Worm (Caenorhabditis elegans) whole organism, young adult: ENCODE measurements around the gene C18D11.9.

Experiments
- B0019.2 ChIP-seq: fragments of 200-800 bp; sonication (Bioruptor generic); conservative IDR thresholded peaks from 2 replicates; pipeline ENCODE4 v1.3.6; 2022; ENCODE audit warnings: missing genetic modification reagents, missing genetic modification characterization, missing compliant biosample characterization
- C17E4.6 ChIP-seq: fragments of 200-800 bp; sonication (Bioruptor generic); IDR thresholded peaks from 2 replicates; pipeline ENCODE4 v1.3.6; 2022; ENCODE audit warnings: missing genetic modification reagents, missing genetic modification characterization, missing compliant biosample characterization
- F22D6.2 ChIP-seq: sonication (generic microtip); optimal IDR thresholded peaks from 2 replicates; lab custom pipeline; 2016; ENCODE audit warnings: mild to moderate bottlenecking, missing genetic modification characterization, missing compliant biosample characterization
- F55B11.4 ChIP-seq: sonication (generic microtip); optimal IDR thresholded peaks from 2 replicates; lab custom pipeline; 2016; ENCODE audit warnings: missing compliant biosample characterization, missing genetic modification characterization, borderline replicate concordance; ENCODE audit not compliant: insufficient read depth
- Y67H2A.10 ChIP-seq: fragments of 200-800 bp; sonication (Bioruptor generic); conservative IDR thresholded peaks from 2 replicates; pipeline ENCODE4 v1.3.6; 2022; ENCODE audit warnings: missing genetic modification reagents, missing genetic modification characterization, missing compliant biosample characterization
- akir-1 ChIP-seq: fragments of 200-800 bp; sonication (Bioruptor generic); optimal IDR thresholded peaks from 2 replicates; lab custom pipeline; 2018; ENCODE audit warnings: mild to moderate bottlenecking, missing genetic modification characterization, moderate library complexity, missing compliant biosample characterization
- attf-5 ChIP-seq: fragments of 200-800 bp; sonication (Bioruptor generic); optimal IDR thresholded peaks from 2 replicates; lab custom pipeline; 2018; ENCODE audit warnings: mild to moderate bottlenecking, missing genetic modification characterization, missing compliant biosample characterization
- bed-2 ChIP-seq: fragments of 200-800 bp; sonication (Bioruptor generic); IDR thresholded peaks from 2 replicates; pipeline ENCODE4 v1.3.6; 2022; ENCODE audit warnings: missing genetic modification reagents, missing genetic modification characterization, missing compliant biosample characterization
- cebp-1 ChIP-seq, 2 experiments: fragments of 200-800 bp in 1 of 2; sonication (Bioruptor generic) in 1 of 2; sonication (generic microtip) in 1 of 2; IDR thresholded peaks in 1 of 2; optimal IDR thresholded peaks in 1 of 2; 2 replicates each; pipeline versions ENCODE4 v1.3.6 to Lab custom; 2017 to 2022; ENCODE audit warnings: missing compliant biosample characterization in 2 of 2, missing genetic modification characterization in 2 of 2, mild to moderate bottlenecking in 1 of 2, missing genetic modification reagents in 1 of 2, moderate library complexity in 1 of 2
- ceh-100 ChIP-seq: fragments of 200-800 bp; sonication (Bioruptor generic); IDR thresholded peaks from 2 replicates; pipeline ENCODE4 v1.3.6; 2022; ENCODE audit warnings: missing genetic modification reagents, missing genetic modification characterization, missing compliant biosample characterization
- ceh-27 ChIP-seq: fragments of 200-800 bp; sonication (Bioruptor generic); optimal IDR thresholded peaks from 2 replicates; lab custom pipeline; 2018; ENCODE audit warnings: mild to moderate bottlenecking, missing genetic modification characterization, moderate library complexity, missing compliant biosample characterization
- egrh-3 ChIP-seq: fragments of 200-800 bp; sonication (Bioruptor generic); IDR thresholded peaks from 2 replicates; pipeline ENCODE4 v1.3.6; 2022; ENCODE audit warnings: missing genetic modification reagents, missing genetic modification characterization, missing compliant biosample characterization
- ets-4 ChIP-seq: fragments of 200-800 bp; sonication (Bioruptor generic); optimal IDR thresholded peaks from 2 replicates; lab custom pipeline; 2018; ENCODE audit warnings: mild to moderate bottlenecking, missing genetic modification characterization, missing compliant biosample characterization
- gei-17 ChIP-seq: fragments of 200-800 bp; sonication (Bioruptor generic); optimal IDR thresholded peaks from 2 replicates; lab custom pipeline; 2018; ENCODE audit warnings: mild to moderate bottlenecking, missing genetic modification characterization, missing compliant biosample characterization
- him-1 ChIP-seq: sonication (generic microtip); optimal IDR thresholded peaks from 2 replicates; lab custom pipeline; 2016; ENCODE audit warnings: missing genotype, missing genetic modification reagents, missing genetic modification characterization, missing compliant biosample characterization
- hmg-1.2 ChIP-seq: fragments of 200-800 bp; sonication (Bioruptor generic); IDR thresholded peaks from 2 replicates; pipeline ENCODE4 v1.3.6; 2022; ENCODE audit warnings: missing genetic modification reagents, missing genetic modification characterization, missing compliant biosample characterization
- lin-26 ChIP-seq: fragments of 200-800 bp; sonication (Bioruptor generic); IDR thresholded peaks from 2 replicates; pipeline ENCODE4 v1.3.6; 2022; ENCODE audit warnings: missing genetic modification reagents, missing genetic modification characterization, missing compliant biosample characterization
- lin-54 ChIP-seq: fragments of 200-800 bp; sonication (Bioruptor generic); optimal IDR thresholded peaks from 2 replicates; lab custom pipeline; 2018; ENCODE audit warnings: mild to moderate bottlenecking, missing genetic modification characterization, missing compliant biosample characterization
- lsl-1 ChIP-seq: fragments of 200-800 bp; sonication (Bioruptor generic); optimal IDR thresholded peaks from 2 replicates; lab custom pipeline; 2018; ENCODE audit warnings: mild to moderate bottlenecking, missing genetic modification characterization, moderate library complexity, missing compliant biosample characterization
- madf-6 ChIP-seq: fragments of 200-800 bp; sonication (Bioruptor generic); IDR thresholded peaks from 2 replicates; pipeline ENCODE4 v1.3.6; 2022; ENCODE audit warnings: missing genetic modification reagents, missing genetic modification characterization, missing compliant biosample characterization
- madf-8 ChIP-seq: fragments of 200-800 bp; sonication (Bioruptor generic); conservative IDR thresholded peaks from 2 replicates; pipeline ENCODE4 v1.3.6; 2022; ENCODE audit warnings: missing genetic modification reagents, missing genetic modification characterization, missing compliant biosample characterization
- nfyb-1 ChIP-seq: fragments of 200-800 bp; sonication (Bioruptor generic); IDR thresholded peaks from 2 replicates; pipeline ENCODE4 v1.3.6; 2022; ENCODE audit warnings: missing genetic modification reagents, missing genetic modification characterization, missing compliant biosample characterization
- pbrm-1 ChIP-seq: fragments of 200-800 bp; sonication (Bioruptor generic); IDR thresholded peaks from 2 replicates; pipeline ENCODE4 v1.3.6; 2022; ENCODE audit warnings: missing genetic modification reagents, missing genetic modification characterization, missing compliant biosample characterization
- rec-8 ChIP-seq, 2 experiments: sonication (generic microtip); optimal IDR thresholded peaks; 2 replicates each; lab custom pipeline; 2016; ENCODE audit warnings: mild to moderate bottlenecking in 2 of 2, missing genetic modification characterization in 2 of 2, missing genetic modification reagents in 2 of 2, missing genotype in 2 of 2, missing biosample characterization in 1 of 2, missing compliant biosample characterization in 1 of 2, moderate library complexity in 1 of 2
- rpc-1 ChIP-seq, 2 experiments: fragments of 150-350 bp in 1 of 2; sonication (generic microtip) in 1 of 2; optimal IDR thresholded peaks; 2 replicates each; lab custom pipeline; 2014 to 2018; ENCODE audit warnings: missing biosample characterization in 1 of 2, missing genetic modification characterization in 1 of 2, missing genetic modification reagents in 1 of 2, missing genotype in 1 of 2
- somi-1 ChIP-seq: fragments of 200-800 bp; sonication (Bioruptor generic); optimal IDR thresholded peaks from 2 replicates; lab custom pipeline; 2018; ENCODE audit warnings: mild to moderate bottlenecking, missing genetic modification characterization, missing compliant biosample characterization
- tbp1 ChIP-seq: fragments of 200-800 bp; sonication (Bioruptor generic); optimal IDR thresholded peaks from 2 replicates; lab custom pipeline; 2018; ENCODE audit warnings: mild to moderate bottlenecking, missing genetic modification characterization, missing compliant biosample characterization
- tbx-9 ChIP-seq: sonication (generic microtip); optimal IDR thresholded peaks from 2 replicates; lab custom pipeline; 2016; ENCODE audit warnings: borderline replicate concordance, missing genetic modification characterization, inconsistent platforms, missing compliant biosample characterization
- unc-130 ChIP-seq: sonication (generic microtip); optimal IDR thresholded peaks from 2 replicates; lab custom pipeline; 2016; ENCODE audit warnings: missing genetic modification reagents, missing genetic modification characterization, missing compliant biosample characterization
- zim-3 ChIP-seq: sonication (generic microtip); optimal IDR thresholded peaks from 2 replicates; lab custom pipeline; 2017; ENCODE audit warnings: mild to moderate bottlenecking, missing genetic modification characterization, moderate library complexity, missing compliant biosample characterization
- ztf-3 ChIP-seq: fragments of 200-800 bp; sonication (Bioruptor generic); optimal IDR thresholded peaks from 2 replicates; lab custom pipeline; 2018; ENCODE audit warnings: mild to moderate bottlenecking, missing genetic modification characterization, missing compliant biosample characterization

The C18D11.9 gene

DNA sequence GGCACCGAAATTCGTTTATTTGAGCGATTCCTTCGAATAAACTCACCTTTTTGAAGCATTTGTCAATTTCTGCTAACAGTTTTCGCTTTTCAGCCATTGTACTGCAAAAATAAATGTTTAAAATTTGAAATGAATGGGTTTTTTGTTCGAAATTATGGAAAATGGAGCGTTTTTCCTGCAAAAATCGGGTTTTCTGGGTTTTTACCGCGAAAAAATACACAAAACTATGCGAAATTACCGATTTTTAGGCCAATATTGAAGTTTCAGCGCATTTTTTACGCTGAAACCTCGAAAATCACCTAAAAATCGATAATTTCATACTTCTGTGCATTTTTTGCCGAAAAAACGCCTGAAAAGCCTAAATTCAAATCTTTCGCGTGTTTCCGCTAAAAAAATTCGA lies 37.4 kb downstream of the C18D11.9 start, which contains the start of gene ntl-3:
TSS of gene ntl-3 (minus strand) at position 101 of the 400 bp plus-strand sequence.
- TF ChIP-seq ceh-27 (GFP tag; lab: Kevin White, UChicago) (no peak), C17E4.6 (GFP tag; lab: Robert Waterston, UW) (no peak), F22D6.2 (no peak), lin-54 (GFP tag; lab: Kevin White, UChicago) (no peak), him-1 (tag; lab: Kevin White, UChicago) (no peak), gei-17 (GFP tag; lab: Kevin White, UChicago) (no peak)

DNA sequence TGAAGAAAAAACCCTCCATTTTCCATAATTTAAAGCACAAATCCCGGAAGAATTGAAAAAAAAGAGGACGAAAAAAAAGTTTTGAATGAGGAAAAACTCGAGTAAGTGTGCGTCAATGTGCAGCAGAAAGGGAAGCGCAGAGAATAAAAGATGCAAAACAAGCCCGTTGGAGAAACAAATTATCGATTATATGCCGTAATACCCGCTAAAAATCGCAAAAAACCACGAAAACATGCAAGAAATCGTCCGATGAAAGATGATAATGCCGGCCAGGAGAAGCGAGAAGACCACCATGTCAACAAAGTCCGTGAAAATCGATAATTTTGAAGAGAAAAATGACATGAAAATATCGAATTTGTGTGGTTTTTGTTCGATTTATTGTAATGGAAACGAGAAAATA lies 38.1 kb downstream of the C18D11.9 start:
- TF ChIP-seq akir-1 (GFP tag; lab: Kevin White, UChicago) (no peak), hmg-1.2 (GFP tag; lab: Robert Waterston, UW) (peak; percentile 14; the same call in 1 of the 2 replicates)

DNA sequence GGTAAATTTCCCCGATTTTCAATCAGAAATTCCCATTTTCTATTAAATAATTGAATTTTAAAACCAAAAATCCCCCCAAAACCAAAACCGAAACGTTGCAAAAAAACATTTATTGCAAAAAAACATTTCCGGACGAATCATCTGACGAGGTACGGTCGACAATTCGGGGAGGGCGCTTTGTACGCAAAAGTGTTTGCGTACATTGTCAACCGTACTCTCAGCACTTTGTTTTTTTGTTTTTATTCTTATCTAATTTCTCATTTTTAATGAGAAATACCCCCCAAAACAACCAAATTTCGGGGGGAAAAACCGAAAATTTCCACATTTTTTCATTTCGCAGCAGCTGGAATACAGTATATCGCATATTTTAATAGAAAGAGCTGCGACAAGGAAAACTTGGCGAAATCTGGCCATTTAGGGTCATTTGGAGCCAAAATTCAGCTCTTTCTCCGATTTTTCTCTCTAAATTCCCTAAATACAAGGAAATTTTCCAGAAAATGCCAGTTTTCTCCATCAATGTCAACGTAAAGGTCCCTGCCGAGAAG lies 38.8 kb downstream of the C18D11.9 start, which contains the start of gene mif-1:
TSS of gene mif-1 (plus strand) at position 495 of the 545 bp plus-strand sequence.
- TF ChIP-seq rpc-1 (optimal IDR thresholded peaks at IDR 0.05; lab: Kevin White, UChicago) (no peak), rpc-1 (tag; optimal IDR thresholded peaks at IDR 0.05; lab: Kevin White, UChicago) (no peak), lsl-1 (GFP tag; lab: Kevin White, UChicago) (peak; percentile 83), attf-5 (GFP tag; lab: Kevin White, UChicago) (peak; percentile 23), tbp1 (GFP tag; lab: Kevin White, UChicago) (peak; percentile 7), somi-1 (GFP tag; lab: Kevin White, UChicago) (no peak), zim-3 (tag; lab: Kevin White, UChicago) (no peak)

DNA sequence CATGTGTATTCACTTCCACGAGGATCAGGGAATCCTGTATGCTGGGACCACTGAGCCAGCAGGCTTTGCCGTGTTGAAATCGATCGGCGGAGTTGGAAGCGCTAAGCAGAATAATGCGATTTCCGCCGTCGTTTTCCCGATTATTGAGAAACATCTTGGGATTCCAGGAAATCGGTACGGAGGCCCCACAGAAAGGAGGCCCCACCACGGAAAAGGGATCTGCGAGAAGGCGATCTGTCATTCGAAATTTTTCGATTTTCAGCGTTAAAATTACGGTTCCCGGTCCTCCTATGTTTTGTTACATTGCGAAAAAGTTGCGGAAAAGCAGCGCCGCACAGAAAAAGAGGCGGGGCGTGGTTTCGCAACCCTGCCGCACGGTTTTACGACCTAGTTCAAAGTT lies 39.4 kb downstream of the C18D11.9 start:
- no peak for TF ChIP-seq bed-2 (GFP tag; lab: Robert Waterston, UW)
- TF ChIP-seq madf-6 (GFP tag; lab: Robert Waterston, UW) = peak; percentile 10; the same call in 1 of the 2 replicates
- TF ChIP-seq unc-130 = no peak
- TF ChIP-seq gei-17 (GFP tag; lab: Kevin White, UChicago) = no peak
- no peak for TF ChIP-seq tbp1 (GFP tag; lab: Kevin White, UChicago)
- no peak for TF ChIP-seq him-1 (tag; lab: Kevin White, UChicago)
- no peak for TF ChIP-seq rec-8 (tag; optimal IDR thresholded peaks at IDR 0.05; lab: Kevin White, UChicago)
- TF ChIP-seq nfyb-1 (GFP tag; lab: Robert Waterston, UW) = 0 out of 2 replicates have a peak, but pooled peaks have one; percentile 35
- TF ChIP-seq B0019.2 (GFP tag; lab: Robert Waterston, UW) = no peak
- no peak for TF ChIP-seq F55B11.4 (tag; lab: Kevin White, UChicago)
- TF ChIP-seq ets-4 = no peak
- 0 out of 2 replicates have a peak, but pooled peaks have one; percentile 18 for TF ChIP-seq lin-26 (GFP tag; lab: Robert Waterston, UW)
- TF ChIP-seq C17E4.6 (GFP tag; lab: Robert Waterston, UW) = no peak
- TF ChIP-seq egrh-3 (GFP tag; lab: Robert Waterston, UW) = peak; percentile 31; the same call in 1 of the 2 replicates
- no peak; the same call in 1 of the 2 replicates for TF ChIP-seq pbrm-1 (GFP tag; lab: Robert Waterston, UW)
- TF ChIP-seq cebp-1 (GFP tag; IDR thresholded peaks at IDR 0.05; lab: Robert Waterston, UW) = no peak
- peak; percentile 31 for TF ChIP-seq cebp-1 (tag; optimal IDR thresholded peaks at IDR 0.05; lab: Kevin White, UChicago)
- TF ChIP-seq ztf-3 (GFP tag; lab: Kevin White, UChicago) = no peak
- TF ChIP-seq hmg-1.2 (GFP tag; lab: Robert Waterston, UW) = peak; percentile 12; the same call in 1 of the 2 replicates
- TF ChIP-seq Y67H2A.10 (GFP tag; lab: Robert Waterston, UW) = no peak
- TF ChIP-seq tbx-9 (tag; lab: Kevin White, UChicago) = no peak
- TF ChIP-seq ceh-100 = peak; percentile 77
- no peak for TF ChIP-seq madf-8 (GFP tag; lab: Robert Waterston, UW)
- TF ChIP-seq, all 124 proteins: peak for 7
